Worm (Caenorhabditis elegans): ENCODE data around the gene cnk-1.
A peak's percentile ranks its signal among the peaks of the same experiment; 100 is the strongest.

cnk-1 gene

DNA sequence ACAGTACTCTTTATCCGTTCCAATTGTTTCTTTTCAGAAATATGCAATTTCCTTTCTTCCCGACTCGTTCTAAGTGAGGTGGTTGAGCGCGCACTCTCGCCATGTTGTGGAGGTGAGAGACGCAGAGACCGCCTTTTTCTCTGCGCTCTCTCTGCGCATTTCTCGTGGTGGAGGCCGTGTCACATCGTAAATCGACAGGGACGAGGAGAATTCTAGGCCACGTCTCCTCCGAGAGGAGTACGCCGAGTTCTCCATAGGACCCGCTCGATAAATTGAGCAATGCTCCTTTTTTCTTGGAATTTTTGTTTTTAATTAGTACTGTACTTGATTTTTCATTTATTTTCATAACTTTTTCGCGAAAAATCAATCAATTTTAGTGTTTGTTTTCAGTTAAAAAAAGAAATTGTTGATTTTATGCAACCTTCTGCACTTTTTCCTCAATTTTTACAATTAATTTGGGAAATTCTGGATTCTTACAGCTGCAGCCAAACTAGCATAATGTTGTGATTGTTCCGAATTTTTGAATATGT is at the start of gene cnk-1:
cnk-1 (plus strand) TSS at position 480 of the 530 bp plus-strand sequence.
- TF ChIP-seq ztf-6 (GFP tag; IDR thresholded peaks at IDR 0.05): peak; percentile 88
- peak; percentile 73; the same call in 1 of the 2 replicates for TF ChIP-seq ceh-40 (GFP tag; IDR thresholded peaks at IDR 0.05)
- peak; percentile 97 for TF ChIP-seq D2030.7 (GFP tag; IDR thresholded peaks at IDR 0.05)
- peak; percentile 91 for TF ChIP-seq egl-44 (GFP tag; IDR thresholded peaks at IDR 0.05)
- TF ChIP-seq nhr-27 (tag; optimal IDR thresholded peaks at IDR 0.05): no peak
- peak; percentile 49 to 69 for TF ChIP-seq let-607 (tag; optimal IDR thresholded peaks at IDR 0.05)
- TF ChIP-seq madf-3 (GFP tag; IDR thresholded peaks at IDR 0.05): peak; percentile 96
- TF ChIP-seq hsf-1 (GFP tag; IDR thresholded peaks at IDR 0.05): peak; percentile 86
- TF ChIP-seq rpc-1 (optimal IDR thresholded peaks at IDR 0.05): no peak
- no peak for TF ChIP-seq rpc-1 (tag; optimal IDR thresholded peaks at IDR 0.05)
- TF ChIP-seq Y53G8AR.9 (GFP tag; conservative IDR thresholded peaks at IDR 0.05): peak; percentile 99
- peak; percentile 98 for TF ChIP-seq C17E4.6 (GFP tag; IDR thresholded peaks at IDR 0.05)
- TF ChIP-seq Y53F4B.3 (GFP tag; IDR thresholded peaks at IDR 0.05): no peak; the same call in 1 of the 2 replicates
- no peak for TF ChIP-seq dpl-1 (GFP tag; optimal IDR thresholded peaks at IDR 0.05)
- peak in 1 of 2 experiments; percentile 58 for TF ChIP-seq rec-8 (tag; optimal IDR thresholded peaks at IDR 0.05)
- TF ChIP-seq xnd-1 (tag; optimal IDR thresholded peaks at IDR 0.05): peak; percentile 72
- no peak for TF ChIP-seq ztf-22 (GFP tag; optimal IDR thresholded peaks at IDR 0.05)
- no peak for TF ChIP-seq dpff-1 (tag; optimal IDR thresholded peaks at IDR 0.05)
- no peak for TF ChIP-seq T26A5.8 (tag; optimal IDR thresholded peaks at IDR 0.05)
- TF ChIP-seq F37B4.10 (GFP tag; IDR thresholded peaks at IDR 0.05): peak; percentile 94; the same call in 1 of the 2 replicates
- TF ChIP-seq die-1 (tag; optimal IDR thresholded peaks at IDR 0.05): no peak
- peak; percentile 54 for TF ChIP-seq him-1 (tag; optimal IDR thresholded peaks at IDR 0.05)
- TF ChIP-seq nhr-80 (tag; optimal IDR thresholded peaks at IDR 0.05): peak; percentile 50
- TF ChIP-seq hlh-26 (GFP tag; conservative IDR thresholded peaks at IDR 0.05): no peak
- peak; percentile 30 for TF ChIP-seq snpc-3.4 (tag; optimal IDR thresholded peaks at IDR 0.05)
- no peak for TF ChIP-seq hrde-1 (tag; optimal IDR thresholded peaks at IDR 0.05; ENCODE audit: borderline replicate concordance)
- peak; percentile 63 for TF ChIP-seq madf-10 (tag; optimal IDR thresholded peaks at IDR 0.05)
- no peak for TF ChIP-seq F10E7.11 (tag; optimal IDR thresholded peaks at IDR 0.05)
- TF ChIP-seq tlf-1 (GFP tag; optimal IDR thresholded peaks at IDR 0.05): peak; percentile 80
- peak; percentile 26 for TF ChIP-seq gei-17 (GFP tag; optimal IDR thresholded peaks at IDR 0.05)
- TF ChIP-seq lin-26 (GFP tag; IDR thresholded peaks at IDR 0.05): peak; percentile 84
- peak; percentile 60 for TF ChIP-seq akir-1 (GFP tag; optimal IDR thresholded peaks at IDR 0.05)
- peak; percentile 98 for TF ChIP-seq nfyb-1 (GFP tag; IDR thresholded peaks at IDR 0.05)
- peak; percentile 99 for TF ChIP-seq let-526 (GFP tag; IDR thresholded peaks at IDR 0.05)
- no peak for TF ChIP-seq nhr-90 (tag; optimal IDR thresholded peaks at IDR 0.05)
- no peak for TF ChIP-seq ceh-58 (GFP tag; IDR thresholded peaks at IDR 0.05)
- TF ChIP-seq Y95B8A.8 (GFP tag; IDR thresholded peaks at IDR 0.05): peak; percentile 97
- TF ChIP-seq snpc-1.1 (tag; optimal IDR thresholded peaks at IDR 0.05; ENCODE audit: insufficient read depth): no peak
- peak; percentile 97 for TF ChIP-seq rcor-1 (GFP tag; IDR thresholded peaks at IDR 0.05)
- TF ChIP-seq lir-1 (GFP tag; conservative IDR thresholded peaks at IDR 0.05): peak; percentile 98
- no peak for TF ChIP-seq nfya-1 (tag; optimal IDR thresholded peaks at IDR 0.05; ENCODE audit: borderline replicate concordance, insufficient read depth)
- peak; percentile 95 for TF ChIP-seq Y56A3A.18 (GFP tag; IDR thresholded peaks at IDR 0.05)
- peak; percentile 97 for TF ChIP-seq madf-6 (GFP tag; IDR thresholded peaks at IDR 0.05)
- peak; percentile 99 for TF ChIP-seq mcd-1 (GFP tag; IDR thresholded peaks at IDR 0.05)
- TF ChIP-seq sea-2 (GFP tag; IDR thresholded peaks at IDR 0.05): peak; percentile 92
- peak; percentile 61 for TF ChIP-seq somi-1 (GFP tag; optimal IDR thresholded peaks at IDR 0.05)
- TF ChIP-seq bed-2 (GFP tag; IDR thresholded peaks at IDR 0.05): peak; percentile 97
- TF ChIP-seq ceh-100 (GFP tag; IDR thresholded peaks at IDR 0.05): peak; percentile 93

Data from whole organism, young adult.